Worm (Caenorhabditis elegans) whole organism, midembryonic: ENCODE results near the gene Y116A8C.44.
A peak's percentile ranks its signal among the peaks of the same experiment; 100 is the strongest.

ENCODE experiments used
- T22C8.4 ChIP-seq: fragments of 200-800 bp; sonication (Bioruptor generic); IDR thresholded peaks from 2 replicates; pipeline ENCODE4 v1.3.6; 2022; ENCODE audit warnings: missing genetic modification characterization, missing compliant biosample characterization
- cog-1 ChIP-seq: sonication (generic microtip); optimal IDR thresholded peaks from 2 replicates; lab custom pipeline; 2016; ENCODE audit warnings: missing genetic modification characterization, missing compliant biosample characterization
- flt-1 ChIP-seq: fragments of 200-800 bp; sonication (Bioruptor generic); IDR thresholded peaks from 2 replicates; pipeline ENCODE4 v1.3.6; 2022; ENCODE audit warnings: missing genetic modification characterization, missing compliant biosample characterization
- klf-2 ChIP-seq: fragments of 200-800 bp; sonication (Bioruptor generic); conservative IDR thresholded peaks from 2 replicates; pipeline ENCODE4 v1.3.6; 2022; ENCODE audit warnings: missing genetic modification reagents, missing genetic modification characterization, missing compliant biosample characterization
- med-1 ChIP-seq: sonication (generic microtip); optimal IDR thresholded peaks from 2 replicates; lab custom pipeline; 2017; ENCODE audit warnings: missing genetic modification characterization, mild to moderate bottlenecking, missing compliant biosample characterization, antibody characterized with exemption, missing genetic modification reagents; ENCODE audit not compliant: insufficient read depth
- ref-1 ChIP-seq: fragments of 200-800 bp; sonication (Bioruptor generic); conservative IDR thresholded peaks from 2 replicates; pipeline ENCODE4 v1.3.6; 2022; ENCODE audit warnings: missing genetic modification reagents, missing genetic modification characterization, missing compliant biosample characterization
- tab-1 ChIP-seq: fragments of 200-800 bp; sonication (Bioruptor generic); IDR thresholded peaks from 2 replicates; pipeline ENCODE4 v1.3.6; 2022; ENCODE audit warnings: missing genetic modification characterization, missing compliant biosample characterization
- ztf-23 ChIP-seq: fragments of 200-800 bp; sonication (Bioruptor generic); IDR thresholded peaks from 2 replicates; pipeline ENCODE4 v1.3.6; 2022; ENCODE audit warnings: missing genetic modification reagents, missing genetic modification characterization, missing compliant biosample characterization
- ztf-29 ChIP-seq: fragments of 200-800 bp; sonication (Bioruptor generic); IDR thresholded peaks from 2 replicates; pipeline ENCODE4 v1.3.6; 2022; ENCODE audit warnings: missing genetic modification reagents, missing genetic modification characterization, missing compliant biosample characterization

The Y116A8C.44 gene

DNA sequence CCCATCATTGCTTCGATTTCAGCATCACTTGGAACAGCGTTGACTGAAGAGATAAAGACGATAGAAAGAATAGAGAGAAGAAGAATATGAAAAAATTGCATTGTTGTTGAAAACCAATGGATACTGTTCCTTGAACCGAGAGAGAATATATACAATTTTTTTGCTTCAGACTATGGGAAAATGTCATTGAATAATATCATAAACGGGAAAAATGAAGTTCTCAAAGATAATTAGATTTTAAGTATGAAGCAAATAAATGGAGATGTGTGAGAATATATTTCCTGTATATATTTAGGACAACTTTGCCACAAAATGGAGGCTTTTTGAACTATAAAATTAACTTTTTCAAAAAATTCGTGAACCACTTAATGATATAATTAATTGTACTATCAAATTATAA lies at the start of gene Y116A8C.44:
Gene Y116A8C.44 (minus strand): TSS at position 101 of the 400 bp plus-strand sequence.
- TF ChIP-seq klf-2 (GFP tag; lab: Robert Waterston, UW) = no peak
- no peak for TF ChIP-seq ref-1
- TF ChIP-seq tab-1 = no peak
- TF ChIP-seq T22C8.4 (GFP tag; lab: Robert Waterston, UW) = no peak
- TF ChIP-seq cog-1 (tag; lab: Kevin White, UChicago) = no peak
- TF ChIP-seq ztf-23 (GFP tag; lab: Robert Waterston, UW) = no peak
- TF ChIP-seq med-1 (GFP tag; lab: Kevin White, UChicago) = no peak

DNA sequence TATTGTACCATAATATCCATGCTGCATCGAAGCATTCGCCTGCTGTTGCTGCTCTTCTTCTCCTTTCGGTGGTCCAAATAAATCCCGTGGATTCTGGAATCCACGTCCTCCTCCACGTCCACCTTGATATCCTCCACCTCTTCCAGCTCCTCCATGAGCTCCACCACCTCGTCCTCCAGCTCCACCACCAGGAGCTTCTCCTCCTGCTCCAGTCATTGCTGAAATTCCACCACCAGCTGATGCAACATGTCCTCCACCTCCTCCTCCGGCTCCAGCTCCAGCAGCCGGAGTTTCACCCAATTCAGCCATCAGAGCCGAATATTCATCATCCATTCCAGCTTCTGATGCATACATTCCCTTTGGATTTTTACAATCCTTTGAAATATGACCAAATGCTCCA lies 47.6 kb upstream of the Y116A8C.44 start:
- TF ChIP-seq ztf-29 (GFP tag; lab: Robert Waterston, UW) (no peak), med-1 (GFP tag; lab: Kevin White, UChicago) (no peak), klf-2 (GFP tag; lab: Robert Waterston, UW) (no peak), cog-1 (tag; lab: Kevin White, UChicago) (no peak), ref-1 (no peak), ztf-23 (GFP tag; lab: Robert Waterston, UW) (no peak), flt-1 (GFP tag; lab: Robert Waterston, UW) (no peak), T22C8.4 (GFP tag; lab: Robert Waterston, UW) (no peak), tab-1 (no peak)

DNA sequence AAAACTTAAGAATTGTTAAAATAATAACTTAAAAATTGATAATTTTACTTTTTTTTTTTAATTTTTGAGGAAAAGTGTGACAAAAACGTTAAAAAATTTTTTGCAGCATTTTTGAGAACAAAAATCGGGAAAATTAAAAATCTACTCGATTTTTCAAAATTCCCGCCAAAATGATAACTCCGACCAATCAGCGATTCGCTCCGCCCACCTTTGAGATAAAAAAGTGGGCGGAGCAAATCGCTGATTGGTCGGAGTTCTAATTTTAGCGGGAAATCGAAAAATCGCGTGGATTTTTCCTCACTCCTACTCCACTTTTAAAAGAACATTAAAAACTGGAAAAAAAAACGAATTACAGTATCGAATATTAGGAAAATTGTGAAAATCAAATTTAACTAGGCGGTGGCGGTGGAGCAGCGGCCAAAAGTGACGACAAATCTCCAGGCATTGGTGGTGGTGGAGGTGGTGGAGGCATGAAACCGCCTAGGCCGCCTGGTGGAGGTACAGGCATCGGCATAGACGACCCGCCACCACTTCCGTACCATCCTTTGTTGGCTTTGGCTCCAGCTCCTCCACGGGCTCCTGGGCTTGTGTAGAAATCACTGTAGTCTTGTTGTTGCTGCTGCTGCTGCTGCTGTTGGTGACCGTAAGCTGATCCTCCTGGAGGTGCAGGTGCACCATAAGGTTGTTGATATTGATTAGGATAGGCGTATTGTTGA lies 46.4 kb upstream of the Y116A8C.44 start:
- no peak for TF ChIP-seq med-1 (GFP tag; lab: Kevin White, UChicago)
- TF ChIP-seq tab-1 = no peak
- TF ChIP-seq ztf-29 (GFP tag; lab: Robert Waterston, UW) = no peak
- TF ChIP-seq klf-2 (GFP tag; lab: Robert Waterston, UW) = no peak
- TF ChIP-seq ref-1 = no peak
- no peak for TF ChIP-seq cog-1 (tag; lab: Kevin White, UChicago)
- TF ChIP-seq T22C8.4 (GFP tag; lab: Robert Waterston, UW) = no peak
- no peak for TF ChIP-seq flt-1 (GFP tag; lab: Robert Waterston, UW)
- no peak for TF ChIP-seq ztf-23 (GFP tag; lab: Robert Waterston, UW)

DNA sequence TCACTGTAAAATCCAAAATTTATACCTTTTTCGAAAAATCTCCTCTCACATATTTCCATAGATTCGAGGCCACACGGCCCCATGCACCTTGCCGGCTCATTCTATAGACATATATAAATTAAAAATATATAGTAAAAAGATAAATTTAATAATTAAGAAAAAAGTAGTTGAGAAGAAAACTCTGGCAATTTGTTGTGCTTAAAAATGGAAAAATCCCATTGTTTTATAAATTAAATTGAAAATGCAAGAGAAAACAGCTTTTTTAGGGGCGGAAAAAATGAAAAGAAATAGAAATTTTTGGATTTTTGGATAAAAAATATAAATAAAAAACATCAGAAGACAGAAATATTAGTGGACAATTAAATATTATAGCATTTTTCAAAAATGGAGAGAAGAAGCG lies 45.7 kb upstream of the Y116A8C.44 start, which contains the start of gene Y116A8C.30:
Gene Y116A8C.30 (minus strand): TSS at position 101 of the 400 bp plus-strand sequence.
- TF ChIP-seq tab-1 (no peak), ref-1 (no peak)

DNA sequence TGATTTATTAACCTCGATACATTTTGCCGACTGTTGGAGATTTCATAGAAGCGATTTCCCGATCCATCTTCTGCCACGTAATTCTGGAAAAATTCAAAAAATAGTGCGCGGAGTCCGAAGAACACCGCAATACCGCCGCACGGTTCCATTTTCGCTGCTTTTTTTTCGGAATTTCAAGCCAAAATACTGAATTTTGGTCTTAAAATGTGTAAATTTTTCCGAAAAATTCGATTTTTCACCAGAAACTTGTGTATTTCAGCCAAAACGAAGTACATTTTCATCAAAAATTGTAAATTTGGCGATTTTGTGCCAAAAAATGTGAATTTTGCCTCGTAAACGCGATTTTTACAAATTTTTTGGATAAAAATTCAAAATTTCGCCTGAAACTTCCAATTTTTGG lies 45.2 kb upstream of the Y116A8C.44 start:
- no peak for TF ChIP-seq ztf-23 (GFP tag; lab: Robert Waterston, UW)
- TF ChIP-seq ztf-29 (GFP tag; lab: Robert Waterston, UW) = no peak
- no peak for TF ChIP-seq cog-1 (tag; lab: Kevin White, UChicago)
- TF ChIP-seq T22C8.4 (GFP tag; lab: Robert Waterston, UW) = no peak
- no peak for TF ChIP-seq ref-1
- TF ChIP-seq med-1 (GFP tag; lab: Kevin White, UChicago) = no peak
- no peak for TF ChIP-seq tab-1
- no peak for TF ChIP-seq flt-1 (GFP tag; lab: Robert Waterston, UW)
- TF ChIP-seq klf-2 (GFP tag; lab: Robert Waterston, UW) = no peak

DNA sequence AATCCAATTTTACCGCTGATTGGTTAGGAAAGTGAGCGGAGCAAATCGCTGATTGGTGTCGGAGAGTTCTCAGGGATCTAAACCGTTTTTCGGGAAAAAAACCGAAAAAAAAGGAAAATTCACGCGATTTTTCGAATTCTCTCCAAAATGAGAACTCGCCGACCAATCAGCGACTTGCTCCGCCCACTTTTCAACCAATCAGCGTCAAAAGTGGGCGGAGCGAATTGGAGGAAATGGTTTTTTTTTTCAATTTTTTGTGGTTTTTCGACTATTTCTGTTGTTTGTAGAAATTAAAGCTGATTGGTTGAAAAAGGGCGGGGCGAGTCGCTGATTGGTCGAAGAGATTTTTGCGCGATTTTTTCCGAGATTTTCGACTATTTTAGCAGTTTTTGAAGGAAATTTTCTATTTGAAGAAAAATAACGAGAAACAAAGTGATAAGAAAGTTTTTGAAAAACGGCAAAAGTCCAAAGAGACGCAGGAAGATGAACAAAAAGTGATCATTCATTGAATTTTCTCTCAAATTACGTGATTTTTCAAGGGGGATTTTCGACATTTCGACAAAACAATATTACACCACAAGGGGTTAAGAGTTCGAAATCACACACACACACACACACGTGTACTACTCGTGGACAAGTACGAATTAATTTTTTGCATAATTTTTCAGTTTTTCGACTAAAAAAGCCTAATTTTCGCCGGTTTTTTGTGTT lies 42.8 kb upstream of the Y116A8C.44 start:
- no peak for TF ChIP-seq tab-1
- TF ChIP-seq med-1 (GFP tag; lab: Kevin White, UChicago) = no peak
- no peak for TF ChIP-seq ztf-23 (GFP tag; lab: Robert Waterston, UW)
- TF ChIP-seq klf-2 (GFP tag; lab: Robert Waterston, UW) = no peak
- no peak for TF ChIP-seq ref-1
- TF ChIP-seq flt-1 (GFP tag; lab: Robert Waterston, UW) = no peak
- TF ChIP-seq cog-1 (tag; lab: Kevin White, UChicago) = no peak
- no peak for TF ChIP-seq ztf-29 (GFP tag; lab: Robert Waterston, UW)
- no peak for TF ChIP-seq T22C8.4 (GFP tag; lab: Robert Waterston, UW)

DNA sequence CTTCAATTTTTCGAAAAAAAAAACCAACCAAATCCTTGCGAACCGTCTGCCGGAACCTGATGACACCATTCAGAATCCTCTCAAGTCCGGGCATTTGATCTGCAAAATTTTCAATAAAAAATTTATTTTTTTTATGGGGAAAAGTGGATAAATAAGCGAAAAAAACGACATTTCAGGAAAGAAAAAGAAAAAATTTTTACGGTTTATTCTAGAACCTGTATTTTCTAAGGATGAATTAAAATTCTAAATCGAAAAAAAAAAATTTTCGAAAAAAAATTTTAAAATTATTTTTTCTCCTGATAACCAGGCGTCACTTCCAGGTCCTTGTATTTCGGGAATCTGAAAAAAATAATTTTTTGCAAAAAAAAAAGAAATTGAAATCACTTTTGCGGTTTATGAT lies 42.2 kb upstream of the Y116A8C.44 start, which contains the start of gene bca-2:
Gene bca-2 (minus strand): TSS at position 101 of the 400 bp plus-strand sequence.
- TF ChIP-seq klf-2 (GFP tag; lab: Robert Waterston, UW) (no peak), flt-1 (GFP tag; lab: Robert Waterston, UW) (no peak)

DNA sequence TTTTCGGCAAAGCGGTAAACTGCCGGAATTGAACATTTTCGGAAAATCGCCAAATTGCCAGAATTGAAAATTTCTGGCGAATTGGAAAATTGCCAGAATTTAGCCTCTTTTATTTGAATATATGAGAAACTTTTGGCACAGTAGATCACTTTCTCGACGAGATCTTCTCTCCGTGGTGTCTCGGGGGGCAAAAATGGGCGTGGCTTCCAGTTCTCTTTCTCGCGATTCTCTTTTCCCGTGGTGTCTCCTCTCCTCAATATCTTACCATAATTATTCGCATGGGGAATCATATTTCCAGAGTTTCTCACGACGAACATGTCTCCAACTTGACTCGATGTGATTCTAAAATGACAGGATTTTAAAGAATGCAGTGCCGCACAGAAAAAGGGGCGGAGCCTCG lies 41.2 kb upstream of the Y116A8C.44 start:
- TF ChIP-seq T22C8.4 (GFP tag; lab: Robert Waterston, UW) (no peak), klf-2 (GFP tag; lab: Robert Waterston, UW) (0 out of 2 replicates have a peak, but pooled peaks have one; percentile 3), flt-1 (GFP tag; lab: Robert Waterston, UW) (no peak), ref-1 (0 out of 2 replicates have a peak, but pooled peaks have one; percentile 23)

DNA sequence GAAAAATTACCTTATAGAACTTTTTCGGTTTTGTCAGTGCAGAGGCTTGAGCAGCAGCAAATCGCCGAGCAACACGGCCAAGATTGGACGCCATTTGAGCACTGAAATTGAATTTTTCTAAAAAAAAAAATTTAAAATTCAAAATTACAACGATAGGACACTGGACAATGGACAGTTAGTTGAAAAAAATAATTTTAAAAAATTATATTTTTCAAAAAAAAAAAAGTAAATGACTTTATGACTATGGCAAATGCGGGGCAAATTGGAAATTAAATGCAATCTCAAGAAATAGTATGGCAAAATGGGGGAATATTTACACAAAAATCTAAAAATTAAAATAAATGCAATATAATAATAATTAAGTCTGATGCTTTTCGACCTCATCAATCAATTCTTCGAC lies 38.2 kb upstream of the Y116A8C.44 start, which contains the start of gene Y116A8C.27:
Gene Y116A8C.27 (minus strand): TSS at position 101 of the 400 bp plus-strand sequence.
- TF ChIP-seq ztf-23 (GFP tag; lab: Robert Waterston, UW) (no peak), klf-2 (GFP tag; lab: Robert Waterston, UW) (no peak), flt-1 (GFP tag; lab: Robert Waterston, UW) (no peak), tab-1 (no peak), cog-1 (tag; lab: Kevin White, UChicago) (no peak), ref-1 (no peak), ztf-29 (GFP tag; lab: Robert Waterston, UW) (no peak)
